Worm (Caenorhabditis elegans) whole organism, young adult: Measurements from ENCODE around the gene C25H3.15.

ENCODE experiments used
- B0019.2 ChIP-seq: fragments of 200-800 bp; sonication (Bioruptor generic); conservative IDR thresholded peaks from 2 replicates; pipeline ENCODE4 v1.3.6; 2022; ENCODE audit warnings: missing genetic modification reagents, missing genetic modification characterization, missing compliant biosample characterization
- B0035.1 ChIP-seq: sonication (generic microtip); optimal IDR thresholded peaks from 2 replicates; lab custom pipeline; 2016; ENCODE audit warnings: missing genetic modification characterization, mild to moderate bottlenecking, missing compliant biosample characterization, missing genotype, missing genetic modification reagents
- F22D6.2 ChIP-seq: sonication (generic microtip); optimal IDR thresholded peaks from 2 replicates; lab custom pipeline; 2016; ENCODE audit warnings: mild to moderate bottlenecking, missing genetic modification characterization, missing compliant biosample characterization
- F23B12.7 ChIP-seq: sonication (generic microtip); optimal IDR thresholded peaks from 2 replicates; lab custom pipeline; 2017; ENCODE audit warnings: missing genetic modification characterization, mild to moderate bottlenecking, missing compliant biosample characterization, antibody characterized with exemption, moderate library complexity; ENCODE audit not compliant: insufficient read depth
- F39B2.1 ChIP-seq: fragments of 200-800 bp; sonication (Bioruptor generic); IDR thresholded peaks from 2 replicates; pipeline ENCODE4 v1.3.6; 2022; ENCODE audit warnings: missing genetic modification reagents, missing genetic modification characterization, missing compliant biosample characterization
- F55B11.4 ChIP-seq: sonication (generic microtip); optimal IDR thresholded peaks from 2 replicates; lab custom pipeline; 2016; ENCODE audit warnings: missing compliant biosample characterization, missing genetic modification characterization, borderline replicate concordance; ENCODE audit not compliant: insufficient read depth
- F57C9.4 ChIP-seq: sonication (generic microtip); optimal IDR thresholded peaks from 2 replicates; lab custom pipeline; 2017; ENCODE audit warnings: mild to moderate bottlenecking, missing genetic modification characterization, missing compliant biosample characterization
- K12H6.12 ChIP-seq: fragments of 200-800 bp; sonication (Bioruptor generic); optimal IDR thresholded peaks from 2 replicates; lab custom pipeline; 2018; ENCODE audit warnings: mild to moderate bottlenecking, missing genetic modification characterization, missing compliant biosample characterization
- Y56A3A.18 ChIP-seq: fragments of 200-800 bp; sonication (Bioruptor generic); IDR thresholded peaks from 2 replicates; pipeline ENCODE4 v1.3.6; 2022; ENCODE audit warnings: missing genetic modification reagents, missing genetic modification characterization, missing compliant biosample characterization
- Y79H2A.3 ChIP-seq: fragments of 200-800 bp; sonication (Bioruptor generic); conservative IDR thresholded peaks from 2 replicates; pipeline ENCODE4 v1.3.6; 2022; ENCODE audit warnings: missing genetic modification reagents, missing genetic modification characterization, missing compliant biosample characterization
- aptf-3 ChIP-seq: fragments of 200-800 bp; sonication (Bioruptor generic); IDR thresholded peaks from 2 replicates; pipeline ENCODE4 v1.3.6; 2022; ENCODE audit warnings: missing genetic modification characterization, missing compliant biosample characterization
- cebp-1 ChIP-seq, 2 experiments: fragments of 200-800 bp in 1 of 2; sonication (Bioruptor generic) in 1 of 2; sonication (generic microtip) in 1 of 2; IDR thresholded peaks in 1 of 2; optimal IDR thresholded peaks in 1 of 2; 2 replicates each; pipeline versions ENCODE4 v1.3.6 to Lab custom; 2017 to 2022; ENCODE audit warnings: missing compliant biosample characterization in 2 of 2, missing genetic modification characterization in 2 of 2, mild to moderate bottlenecking in 1 of 2, missing genetic modification reagents in 1 of 2, moderate library complexity in 1 of 2
- cebp-2 ChIP-seq: fragments of 200-800 bp; sonication (Bioruptor generic); IDR thresholded peaks from 2 replicates; pipeline ENCODE4 v1.3.6; 2022; ENCODE audit warnings: missing genetic modification characterization, missing compliant biosample characterization
- ceh-40 ChIP-seq: fragments of 200-800 bp; sonication (Bioruptor generic); IDR thresholded peaks from 2 replicates; pipeline ENCODE4 v1.3.6; 2022; ENCODE audit warnings: missing genetic modification characterization, missing compliant biosample characterization
- chd-7 ChIP-seq: sonication (generic microtip); optimal IDR thresholded peaks from 2 replicates; lab custom pipeline; 2016; ENCODE audit warnings: mild to moderate bottlenecking, missing genetic modification characterization, moderate library complexity, missing compliant biosample characterization
- hlh-26 ChIP-seq: fragments of 200-800 bp; sonication (Bioruptor generic); conservative IDR thresholded peaks from 2 replicates; pipeline ENCODE4 v1.3.6; 2022; ENCODE audit warnings: missing genetic modification reagents, missing genetic modification characterization, missing compliant biosample characterization
- hsf-1 ChIP-seq: fragments of 200-800 bp; sonication (Bioruptor generic); IDR thresholded peaks from 2 replicates; pipeline ENCODE4 v1.3.6; 2022; ENCODE audit warnings: missing genetic modification reagents, missing genetic modification characterization, missing compliant biosample characterization
- lin-26 ChIP-seq: fragments of 200-800 bp; sonication (Bioruptor generic); IDR thresholded peaks from 2 replicates; pipeline ENCODE4 v1.3.6; 2022; ENCODE audit warnings: missing genetic modification reagents, missing genetic modification characterization, missing compliant biosample characterization
- lin-40 ChIP-seq: sonication (generic microtip); optimal IDR thresholded peaks from 2 replicates; lab custom pipeline; 2016; ENCODE audit warnings: missing genetic modification characterization, mild to moderate bottlenecking, missing compliant biosample characterization, missing genotype, missing genetic modification reagents
- mxl-1 ChIP-seq: sonication (generic microtip); optimal IDR thresholded peaks from 2 replicates; lab custom pipeline; 2016; ENCODE audit warnings: missing genetic modification characterization, missing compliant biosample characterization
- nfyb-1 ChIP-seq: fragments of 200-800 bp; sonication (Bioruptor generic); IDR thresholded peaks from 2 replicates; pipeline ENCODE4 v1.3.6; 2022; ENCODE audit warnings: missing genetic modification reagents, missing genetic modification characterization, missing compliant biosample characterization
- nhr-80 ChIP-seq: sonication (generic microtip); optimal IDR thresholded peaks from 2 replicates; lab custom pipeline; 2016; ENCODE audit warnings: missing genetic modification characterization, missing compliant biosample characterization
- nhr-90 ChIP-seq: sonication (generic microtip); optimal IDR thresholded peaks from 2 replicates; lab custom pipeline; 2016; ENCODE audit warnings: missing genotype, mild to moderate bottlenecking, missing genetic modification characterization, missing compliant biosample characterization
- snpc-1.1 ChIP-seq: sonication (generic microtip); optimal IDR thresholded peaks from 2 replicates; lab custom pipeline; 2017; ENCODE audit warnings: missing genetic modification characterization, mild to moderate bottlenecking, missing compliant biosample characterization, antibody characterized with exemption, moderate library complexity, missing genotype, missing genetic modification reagents; ENCODE audit not compliant: insufficient read depth
- sptf-2 ChIP-seq: fragments of 200-800 bp; sonication (Bioruptor generic); optimal IDR thresholded peaks from 2 replicates; lab custom pipeline; 2018; ENCODE audit warnings: mild to moderate bottlenecking, missing genetic modification characterization, missing compliant biosample characterization
- tlf-1 ChIP-seq: fragments of 200-800 bp; sonication (Bioruptor generic); optimal IDR thresholded peaks from 2 replicates; lab custom pipeline; 2018; ENCODE audit warnings: mild to moderate bottlenecking, missing genetic modification characterization, missing compliant biosample characterization
- unc-130 ChIP-seq: sonication (generic microtip); optimal IDR thresholded peaks from 2 replicates; lab custom pipeline; 2016; ENCODE audit warnings: missing genetic modification reagents, missing genetic modification characterization, missing compliant biosample characterization
- unc-62 ChIP-seq: fragments of 150-350 bp; optimal IDR thresholded peaks from 2 replicates; lab custom pipeline; 2014; ENCODE audit warnings: missing biosample characterization, missing genetic modification reagents, missing genetic modification characterization
- ztf-26 ChIP-seq: sonication (generic microtip); optimal IDR thresholded peaks from 2 replicates; lab custom pipeline; 2017; ENCODE audit warnings: missing genetic modification characterization, missing compliant biosample characterization

C25H3.15 gene

DNA sequence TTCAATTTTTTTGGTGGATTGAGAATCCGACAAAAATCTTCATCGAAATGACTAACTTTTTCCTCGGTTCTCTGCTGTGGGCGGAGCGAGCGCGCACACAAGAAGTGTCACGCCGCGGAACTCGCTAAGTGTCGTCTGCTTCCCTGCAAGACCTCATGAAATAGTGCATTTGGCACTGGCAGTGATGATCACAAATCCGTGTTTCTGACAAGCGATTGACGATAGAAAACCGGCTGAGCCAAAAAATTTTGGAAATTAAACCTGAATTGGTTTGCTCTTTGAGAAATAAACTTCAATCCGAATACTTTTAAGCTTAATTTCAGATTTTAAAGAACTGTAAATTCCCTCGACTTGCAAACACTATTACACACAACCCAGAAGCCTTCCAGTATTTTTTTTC is 36.4 kb downstream of the C25H3.15 start (continued):
- no peak for TF ChIP-seq unc-62
- TF ChIP-seq hsf-1, result 0 out of 2 replicates have a peak, but pooled peaks have one; percentile 20
- peak; percentile 3 for TF ChIP-seq nhr-80 (tag; lab: Kevin White, UChicago)
- peak; percentile 49 for TF ChIP-seq lin-40 (tag; lab: Kevin White, UChicago)
- TF ChIP-seq F39B2.1 (GFP tag; lab: Robert Waterston, UW), result no peak
- peak; percentile 62 for TF ChIP-seq Y56A3A.18 (GFP tag; lab: Robert Waterston, UW)

- TF ChIP-seq tlf-1 (no peak), F22D6.2 (tag; lab: Kevin White, UChicago) (no peak), F23B12.7 (no peak), cebp-1 (GFP tag; IDR thresholded peaks at IDR 0.05; lab: Robert Waterston, UW) (no peak), cebp-1 (tag; optimal IDR thresholded peaks at IDR 0.05; lab: Kevin White, UChicago) (peak; percentile 28), F57C9.4 (tag; lab: Kevin White, UChicago) (no peak)
These were observed 37.6 kb downstream of the C25H3.15 start for ce11 chrII:5702611-5703192.

- TF ChIP-seq B0035.1 (tag; lab: Kevin White, UChicago) (no peak), chd-7 (no peak)
These were observed 39.4 kb downstream of the C25H3.15 start for ce11 chrII:5704479-5704878.

- no peak for TF ChIP-seq nhr-90 (tag; lab: Kevin White, UChicago)
- TF ChIP-seq nfyb-1, result 0 out of 2 replicates have a peak, but pooled peaks have one; percentile 34
These were observed 42.4 kb downstream of the C25H3.15 start, which contains the start of gene osta-2 for ce11 chrII:5707532-5707931. Gene osta-2, plus strand, starts transcription at chrII:5707691.

ce11 chrII:5708154-5708553 is 43.0 kb downstream of the C25H3.15 start:
- TF ChIP-seq ztf-26 (tag; lab: Kevin White, UChicago) (no peak), cebp-2 (GFP tag; lab: Robert Waterston, UW) (no peak), F55B11.4 (tag; lab: Kevin White, UChicago) (no peak), lin-26 (GFP tag; lab: Robert Waterston, UW) (no peak), Y79H2A.3 (GFP tag; lab: Robert Waterston, UW) (no peak)

DNA sequence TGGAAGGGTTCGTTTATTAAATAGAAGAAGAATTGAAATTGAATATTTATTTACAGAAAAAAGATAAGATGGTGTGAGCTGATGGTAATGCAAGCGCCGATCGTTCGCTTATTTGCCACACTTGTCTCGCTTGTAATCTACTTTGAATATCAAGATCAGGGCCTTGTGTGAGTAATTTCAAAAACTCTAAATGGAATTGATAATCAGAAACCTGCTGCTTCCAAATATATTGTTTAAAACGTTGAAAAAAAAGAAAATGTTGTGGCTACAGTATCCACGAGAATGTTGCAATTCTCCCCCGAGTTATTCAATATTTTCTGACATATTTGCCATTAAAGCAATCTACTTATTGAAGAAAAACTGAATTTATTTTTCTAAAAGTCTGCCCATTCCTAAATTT is 45.7 kb downstream of the C25H3.15 start:
- no peak for TF ChIP-seq F22D6.2 (tag; lab: Kevin White, UChicago)
- no peak for TF ChIP-seq sptf-2 (GFP tag; lab: Kevin White, UChicago)
- TF ChIP-seq aptf-3 (GFP tag; lab: Robert Waterston, UW), result no peak
- TF ChIP-seq ceh-40 (GFP tag; lab: Robert Waterston, UW), result no peak
- TF ChIP-seq unc-130, result no peak
- TF ChIP-seq snpc-1.1 (tag; lab: Kevin White, UChicago), result no peak
- no peak for TF ChIP-seq K12H6.12 (tag; lab: Kevin White, UChicago)
- no peak for TF ChIP-seq B0019.2 (GFP tag; lab: Robert Waterston, UW)
- no peak for TF ChIP-seq mxl-1 (tag; lab: Kevin White, UChicago)
- no peak for TF ChIP-seq hlh-26 (GFP tag; lab: Robert Waterston, UW)
